Worm (Caenorhabditis elegans) whole organism, mixed stage, embryonic: ENCODE results near the gene srd-3.
A peak's percentile ranks its signal among the peaks of the same experiment; 100 is the strongest.

ENCODE experiments used
- M03D4.4 ChIP-seq: sonication (generic microtip); optimal IDR thresholded peaks from 2 replicates; lab custom pipeline; 2017; ENCODE audit warnings: mild to moderate bottlenecking, missing genetic modification characterization, missing compliant biosample characterization
- bed-3 ChIP-seq: fragments of 200-800 bp; sonication (Bioruptor generic); optimal IDR thresholded peaks from 3 replicates; lab custom pipeline; 2018; ENCODE audit warnings: mild to moderate bottlenecking, missing genetic modification characterization, moderate library complexity, missing compliant biosample characterization
- blmp-1 ChIP-seq: fragments of 150-350 bp; optimal IDR thresholded peaks from 2 replicates; lab custom pipeline; 2014; ENCODE audit warnings: missing biosample characterization, missing genetic modification characterization
- ceh-39 ChIP-seq: fragments of 150-350 bp; optimal IDR thresholded peaks from 2 replicates; lab custom pipeline; 2014; ENCODE audit warnings: missing biosample characterization, missing genetic modification characterization
- ceh-43 ChIP-seq: fragments of 200-800 bp; sonication (Bioruptor generic); optimal IDR thresholded peaks from 2 replicates; lab custom pipeline; 2018; ENCODE audit warnings: mild to moderate bottlenecking, missing genetic modification characterization, moderate library complexity, missing compliant biosample characterization
- ceh-83 ChIP-seq: fragments of 200-800 bp; sonication (Bioruptor generic); optimal IDR thresholded peaks from 2 replicates; lab custom pipeline; 2018; ENCODE audit warnings: mild to moderate bottlenecking, missing genetic modification characterization, missing compliant biosample characterization
- ces-1 ChIP-seq: fragments of 150-350 bp; optimal IDR thresholded peaks from 2 replicates; lab custom pipeline; 2014; ENCODE audit warnings: missing biosample characterization, missing genetic modification reagents, missing genetic modification characterization
- cnd-1 ChIP-seq: fragments of 200-800 bp; sonication (Bioruptor generic); optimal IDR thresholded peaks from 2 replicates; lab custom pipeline; 2018; ENCODE audit warnings: mild to moderate bottlenecking, missing genetic modification characterization, missing compliant biosample characterization
- elt-3 ChIP-seq: fragments of 150-350 bp; optimal IDR thresholded peaks from 2 replicates; lab custom pipeline; 2014; ENCODE audit warnings: missing biosample characterization, missing genetic modification characterization
- flh-1 ChIP-seq: fragments of 200-800 bp; sonication (Bioruptor generic); optimal IDR thresholded peaks from 2 replicates; lab custom pipeline; 2018; ENCODE audit warnings: mild to moderate bottlenecking, missing genetic modification characterization, moderate library complexity, missing compliant biosample characterization
- ham-2 ChIP-seq: fragments of 200-800 bp; sonication (Bioruptor generic); optimal IDR thresholded peaks from 2 replicates; lab custom pipeline; 2018; ENCODE audit warnings: mild to moderate bottlenecking, missing genetic modification characterization, missing compliant biosample characterization
- hlh-1 ChIP-seq: fragments of 150-350 bp; optimal IDR thresholded peaks from 2 replicates; lab custom pipeline; 2014; ENCODE audit warnings: missing biosample characterization, missing genetic modification reagents, missing genetic modification characterization
- lin-13 ChIP-seq: fragments of 150-350 bp; optimal IDR thresholded peaks from 2 replicates; lab custom pipeline; 2014; ENCODE audit warnings: missing biosample characterization, missing genetic modification characterization
- lsy-2 ChIP-seq: fragments of 150-350 bp; optimal IDR thresholded peaks from 2 replicates; lab custom pipeline; 2014; ENCODE audit warnings: missing biosample characterization, missing genetic modification characterization
- mab-5 ChIP-seq: fragments of 150-350 bp; optimal IDR thresholded peaks from 2 replicates; lab custom pipeline; 2014; ENCODE audit warnings: missing biosample characterization, missing genetic modification characterization
- mep-1 ChIP-seq: fragments of 150-350 bp; optimal IDR thresholded peaks from 2 replicates; lab custom pipeline; 2017; ENCODE audit warnings: missing biosample characterization, missing genetic modification reagents, missing genetic modification characterization, inconsistent platforms
- mls-2 ChIP-seq: sonication (generic microtip); optimal IDR thresholded peaks from 2 replicates; lab custom pipeline; 2016; ENCODE audit warnings: mild to moderate bottlenecking, missing genetic modification characterization, moderate library complexity, missing compliant biosample characterization
- nhr-12 ChIP-seq: fragments of 150-350 bp; optimal IDR thresholded peaks from 2 replicates; lab custom pipeline; 2014; ENCODE audit warnings: missing biosample characterization, missing genetic modification characterization
- nhr-2 ChIP-seq: fragments of 150-350 bp; optimal IDR thresholded peaks from 2 replicates; lab custom pipeline; 2014; ENCODE audit warnings: missing biosample characterization, missing genetic modification characterization
- nhr-237 ChIP-seq: fragments of 150-350 bp; optimal IDR thresholded peaks from 2 replicates; lab custom pipeline; 2014; ENCODE audit warnings: missing biosample characterization, missing genetic modification characterization
- nhr-28 ChIP-seq: fragments of 150-350 bp; optimal IDR thresholded peaks from 2 replicates; lab custom pipeline; 2014; ENCODE audit warnings: missing biosample characterization, missing genetic modification characterization
- pha-4 ChIP-seq: fragments of 150-350 bp; optimal IDR thresholded peaks from 2 replicates; lab custom pipeline; 2018; ENCODE audit warnings: missing biosample characterization, missing genetic modification reagents, missing genetic modification characterization
- sem-2 ChIP-seq: fragments of 200-800 bp; sonication (Bioruptor generic); optimal IDR thresholded peaks from 2 replicates; lab custom pipeline; 2018; ENCODE audit warnings: mild to moderate bottlenecking, missing genetic modification characterization, missing compliant biosample characterization
- snpc-4 ChIP-seq: fragments of 150-350 bp; optimal IDR thresholded peaks from 2 replicates; lab custom pipeline; 2014; ENCODE audit warnings: missing biosample characterization, missing genetic modification characterization
- sptf-1 ChIP-seq: sonication (generic microtip); optimal IDR thresholded peaks from 2 replicates; lab custom pipeline; 2017; ENCODE audit warnings: mild to moderate bottlenecking, missing genetic modification characterization, moderate library complexity, missing compliant biosample characterization
- tbx-8 ChIP-seq: fragments of 200-800 bp; sonication (Bioruptor generic); optimal IDR thresholded peaks from 2 replicates; lab custom pipeline; 2018; ENCODE audit warnings: mild to moderate bottlenecking, missing genetic modification characterization, moderate library complexity, missing compliant biosample characterization
- unc-120 ChIP-seq: sonication (generic microtip); optimal IDR thresholded peaks from 2 replicates; lab custom pipeline; 2017; ENCODE audit warnings: missing genetic modification characterization, missing compliant biosample characterization; ENCODE audit not compliant: poor library complexity, severe bottlenecking
- unc-39 ChIP-seq: fragments of 150-350 bp; optimal IDR thresholded peaks from 2 replicates; lab custom pipeline; 2014; ENCODE audit warnings: missing biosample characterization, missing genetic modification characterization
- unc-62 ChIP-seq: fragments of 150-350 bp; optimal IDR thresholded peaks from 2 replicates; lab custom pipeline; 2014; ENCODE audit warnings: missing biosample characterization, missing genetic modification reagents, missing genetic modification characterization
- zip-8 ChIP-seq: fragments of 150-350 bp; optimal IDR thresholded peaks from 2 replicates; lab custom pipeline; 2014; ENCODE audit warnings: missing biosample characterization, missing genetic modification characterization
- ztf-11 ChIP-seq: fragments of 150-350 bp; optimal IDR thresholded peaks from 2 replicates; lab custom pipeline; 2014; ENCODE audit warnings: missing biosample characterization, missing genetic modification characterization

Gene srd-3

ce11 chrII:152283-152682 lies 23.5 kb upstream of the srd-3 start, which contains the start of gene T25D3.3:
Gene T25D3.3 (plus strand): TSS chrII:152583.
- no peak for TF ChIP-seq nhr-237
- no peak for TF ChIP-seq sptf-1
- no peak for TF ChIP-seq nhr-28
- no peak for TF ChIP-seq unc-39 (tag; lab: Kevin White, UChicago)
- TF ChIP-seq ceh-83 (GFP tag; lab: Kevin White, UChicago), result no peak
- TF ChIP-seq ceh-43 (GFP tag; lab: Kevin White, UChicago), result no peak
- TF ChIP-seq mls-2 (tag; lab: Kevin White, UChicago), result no peak
- TF ChIP-seq unc-62 (GFP tag; lab: Kevin White, UChicago), result no peak
- no peak for TF ChIP-seq M03D4.4 (tag; lab: Kevin White, UChicago)
- no peak for TF ChIP-seq tbx-8
- TF ChIP-seq nhr-12 (tag; lab: Kevin White, UChicago), result no peak
- TF ChIP-seq hlh-1, result no peak

DNA sequence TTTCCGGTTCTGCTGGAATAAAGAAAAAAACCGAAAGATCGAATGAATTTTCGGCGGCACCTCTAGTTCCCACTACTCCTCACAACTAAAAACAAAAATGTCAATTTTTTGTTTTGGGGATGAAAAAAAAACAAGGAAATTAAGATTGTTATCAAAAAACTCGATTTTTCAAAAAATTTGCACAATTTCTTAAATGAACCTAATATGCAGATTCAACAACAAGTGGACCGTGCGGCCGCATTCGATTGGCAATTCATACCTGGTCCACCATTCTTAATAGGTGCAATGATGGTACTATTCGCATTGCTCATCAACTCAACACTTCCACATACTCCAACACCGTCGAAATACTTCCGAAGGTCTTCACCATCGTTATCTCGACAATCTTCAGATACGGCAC lies 22.7 kb upstream of the srd-3 start:
- no peak for TF ChIP-seq ceh-83 (GFP tag; lab: Kevin White, UChicago)
- TF ChIP-seq flh-1 (GFP tag; lab: Kevin White, UChicago), result no peak
- no peak for TF ChIP-seq cnd-1 (tag; lab: Kevin White, UChicago)
- no peak for TF ChIP-seq zip-8
- TF ChIP-seq lsy-2 (tag; lab: Kevin White, UChicago), result no peak
- no peak for TF ChIP-seq sptf-1
- no peak for TF ChIP-seq ztf-11 (tag; lab: Kevin White, UChicago)

- TF ChIP-seq zip-8 (no peak), pha-4 (tag; lab: Kevin White, UChicago) (no peak), sptf-1 (no peak), mep-1 (tag; lab: Kevin White, UChicago) (no peak), nhr-12 (tag; lab: Kevin White, UChicago) (no peak), ham-2 (GFP tag; lab: Kevin White, UChicago) (no peak), lin-13 (tag; lab: Kevin White, UChicago) (no peak), nhr-2 (tag; lab: Kevin White, UChicago) (no peak), cnd-1 (tag; lab: Kevin White, UChicago) (no peak), lsy-2 (tag; lab: Kevin White, UChicago) (no peak), ces-1 (GFP tag; lab: Kevin White, UChicago) (no peak), unc-120 (tag; lab: Kevin White, UChicago) (no peak), hlh-1 (no peak), elt-3 (no peak), ceh-43 (GFP tag; lab: Kevin White, UChicago) (no peak), unc-62 (GFP tag; lab: Kevin White, UChicago) (no peak), ztf-11 (tag; lab: Kevin White, UChicago) (no peak)
These were observed 18.1 kb upstream of the srd-3 start, which contains the start of gene T25D3.4 for ce11 chrII:146933-147332. Gene T25D3.4 (plus strand): TSS chrII:147233.

- TF ChIP-seq hlh-1 (no peak), unc-120 (tag; lab: Kevin White, UChicago) (no peak), nhr-28 (no peak), ces-1 (GFP tag; lab: Kevin White, UChicago) (no peak)
These were observed 6.3 kb upstream of the srd-3 start, which contains the start of gene K10B4.1 for ce11 chrII:135166-135565. Gene K10B4.1 (plus strand): TSS chrII:135466.

DNA sequence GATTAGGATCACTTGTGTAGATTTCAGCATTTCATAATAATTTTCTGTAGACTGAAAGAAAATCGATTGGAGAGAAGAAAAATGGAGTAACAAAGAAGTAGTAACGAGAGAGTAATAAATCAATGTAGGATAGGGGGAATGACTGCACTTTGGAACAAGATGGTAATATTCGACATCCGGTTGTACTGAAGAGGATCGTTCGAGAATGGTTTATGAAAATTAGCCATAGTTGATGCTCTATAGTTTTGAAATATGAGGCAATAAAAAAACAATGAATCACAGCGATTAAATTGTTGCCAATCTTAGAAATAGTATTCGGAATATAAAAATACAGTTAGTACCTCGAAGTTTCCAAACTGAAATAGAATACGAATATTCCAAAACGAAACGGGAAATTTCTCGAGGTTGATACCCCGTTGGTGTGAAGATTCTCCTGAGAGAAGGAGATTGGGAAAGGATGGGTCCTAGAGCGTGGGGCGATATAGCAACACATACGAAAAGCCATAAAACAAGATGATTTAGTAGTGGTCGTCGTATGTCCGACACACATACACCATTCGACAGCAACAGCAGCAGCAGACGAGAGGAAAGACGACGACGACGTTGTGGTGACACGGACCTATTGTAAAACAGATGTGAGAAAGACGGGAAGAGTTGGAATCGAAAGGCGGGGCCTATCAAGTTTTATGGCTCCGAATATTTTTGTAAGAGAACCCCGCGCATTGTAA lies 4.9 kb upstream of the srd-3 start, which contains the start of gene cwn-1:
Gene cwn-1, minus strand, starts transcription at position 51 of the 728 bp plus-strand sequence.
- peak; percentile 88 for TF ChIP-seq unc-62 (GFP tag; lab: Kevin White, UChicago)
- TF ChIP-seq ceh-83 (GFP tag; lab: Kevin White, UChicago), result no peak
- no peak for TF ChIP-seq lin-13 (tag; lab: Kevin White, UChicago)
- TF ChIP-seq nhr-12 (tag; lab: Kevin White, UChicago), result no peak
- TF ChIP-seq pha-4 (tag; lab: Kevin White, UChicago), result no peak
- peak; percentile 29 for TF ChIP-seq hlh-1
- no peak for TF ChIP-seq blmp-1 (tag; lab: Kevin White, UChicago)
- peak; percentile 83 for TF ChIP-seq mab-5 (tag; lab: Kevin White, UChicago)
- no peak for TF ChIP-seq ceh-39
- TF ChIP-seq ceh-43 (GFP tag; lab: Kevin White, UChicago), result no peak
- TF ChIP-seq mep-1 (tag; lab: Kevin White, UChicago), result no peak
- no peak for TF ChIP-seq ztf-11 (tag; lab: Kevin White, UChicago)
- no peak for TF ChIP-seq sem-2 (GFP tag; lab: Kevin White, UChicago)
- TF ChIP-seq snpc-4 (tag; lab: Kevin White, UChicago), result no peak
- no peak for TF ChIP-seq bed-3 (GFP tag; lab: Kevin White, UChicago)
- TF ChIP-seq M03D4.4 (tag; lab: Kevin White, UChicago), result no peak
